Fruit fly (Drosophila melanogaster) whole organism, embryonic: ENCODE results near the gene hiro.

Experiments
- B-H1 ChIP-seq: fragments of 200-800 bp; sonication (Bioruptor generic); IDR thresholded peaks from 3 replicates; pipeline ENCODE4 v1.3.6; 2022; ENCODE audit warnings: missing biosample characterization, missing genetic modification characterization
- CG10209 ChIP-seq: fragments of 200-800 bp; sonication (Bioruptor generic); optimal IDR thresholded peaks from 3 replicates; lab custom pipeline; 2017; ENCODE audit warnings: missing biosample characterization, mild to moderate bottlenecking, missing genetic modification characterization, missing genetic modification reagents
- CG11723 ChIP-seq: fragments of 200-800 bp; sonication (Bioruptor generic); optimal IDR thresholded peaks from 2 replicates; lab custom pipeline; 2017; ENCODE audit warnings: missing biosample characterization, mild to moderate bottlenecking, missing genetic modification characterization
- CG12299 ChIP-seq: fragments of 200-800 bp; sonication (Bioruptor generic); optimal IDR thresholded peaks from 2 replicates; lab custom pipeline; 2018; ENCODE audit warnings: missing biosample characterization, mild to moderate bottlenecking, missing genetic modification characterization
- CG14050 ChIP-seq: fragments of 200-800 bp; sonication (Bioruptor generic); IDR thresholded peaks from 3 replicates; pipeline ENCODE4 v1.3.6; 2022; ENCODE audit warnings: missing biosample characterization, missing genetic modification characterization
- CG14441 ChIP-seq: fragments of 200-800 bp; sonication (Bioruptor generic); IDR thresholded peaks from 2 replicates; pipeline ENCODE4 v1.3.6; 2022; ENCODE audit warnings: missing biosample characterization, missing genetic modification characterization
- CG15696 ChIP-seq: fragments of 200-800 bp; sonication (Bioruptor generic); optimal IDR thresholded peaks from 2 replicates; lab custom pipeline; 2019; ENCODE audit warnings: missing biosample characterization, mild to moderate bottlenecking, missing genetic modification characterization, moderate library complexity
- CG17328 ChIP-seq: fragments of 200-800 bp; sonication (Bioruptor generic); IDR thresholded peaks from 2 replicates; pipeline ENCODE4 v1.3.6; 2022; ENCODE audit warnings: missing biosample characterization, missing genetic modification characterization
- CG17385 ChIP-seq: fragments of 200-800 bp; sonication (Bioruptor generic); optimal IDR thresholded peaks from 3 replicates; lab custom pipeline; 2018; ENCODE audit warnings: missing biosample characterization, mild to moderate bottlenecking, missing genetic modification characterization
- CG17829 ChIP-seq: fragments of 200-800 bp; optimal IDR thresholded peaks from 2 replicates; lab custom pipeline; 2019; ENCODE audit warnings: missing biosample characterization, mild to moderate bottlenecking, missing genetic modification characterization, moderate library complexity
- CG1792 ChIP-seq: fragments of 200-800 bp; sonication (Bioruptor generic); optimal IDR thresholded peaks from 2 replicates; lab custom pipeline; 2016; ENCODE audit warnings: missing biosample characterization, missing genetic modification characterization
- CG31388 ChIP-seq: fragments of 200-800 bp; sonication (Bioruptor generic); optimal IDR thresholded peaks from 2 replicates; lab custom pipeline; 2016; ENCODE audit warnings: missing biosample characterization, missing genetic modification characterization
- CG34376 ChIP-seq: fragments of 200-800 bp; sonication (Bioruptor generic); optimal IDR thresholded peaks from 2 replicates; lab custom pipeline; 2018; ENCODE audit warnings: missing biosample characterization, mild to moderate bottlenecking, missing genetic modification characterization
- CG4617 ChIP-seq: fragments of 200-800 bp; sonication (Bioruptor generic); optimal IDR thresholded peaks from 3 replicates; lab custom pipeline; 2016; ENCODE audit warnings: missing biosample characterization, missing genetic modification characterization, borderline replicate concordance
- CG5953 ChIP-seq: fragments of 200-800 bp; sonication (Bioruptor generic); IDR thresholded peaks from 2 replicates; pipeline ENCODE4 v1.3.6; 2022; ENCODE audit warnings: missing biosample characterization, missing genetic modification characterization
- CG6175 ChIP-seq: fragments of 200-800 bp; sonication (Bioruptor generic); IDR thresholded peaks from 3 replicates; pipeline ENCODE4 v1.3.6; 2022; ENCODE audit warnings: missing biosample characterization, missing genetic modification characterization
- CG7963 ChIP-seq: fragments of 200-800 bp; sonication (Bioruptor generic); IDR thresholded peaks from 3 replicates; pipeline ENCODE4 v1.3.6; 2022; ENCODE audit warnings: missing biosample characterization, missing genetic modification characterization; ENCODE audit not compliant: partially characterized antibody
- CG8281 ChIP-seq: fragments of 200-800 bp; sonication (Bioruptor generic); optimal IDR thresholded peaks from 2 replicates; lab custom pipeline; 2018; ENCODE audit warnings: missing biosample characterization, mild to moderate bottlenecking, missing genetic modification characterization, moderate library complexity
- CG9215 ChIP-seq: fragments of 200-800 bp; sonication (Bioruptor generic); IDR thresholded peaks from 2 replicates; pipeline ENCODE4 v1.3.6; 2022; ENCODE audit warnings: missing biosample characterization, missing genetic modification characterization
- CG9932 ChIP-seq: fragments of 200-800 bp; sonication (Bioruptor generic); IDR thresholded peaks from 2 replicates; pipeline ENCODE4 v1.3.6; 2022; ENCODE audit warnings: missing biosample characterization, missing genetic modification characterization
- Camta ChIP-seq: fragments of 200-800 bp; sonication (Bioruptor generic); optimal IDR thresholded peaks from 2 replicates; lab custom pipeline; 2016; ENCODE audit warnings: missing biosample characterization, missing genetic modification characterization
- CrebB ChIP-seq: fragments of 200-800 bp; sonication (Bioruptor generic); optimal IDR thresholded peaks from 3 replicates; lab custom pipeline; 2018; ENCODE audit warnings: missing biosample characterization, mild to moderate bottlenecking, missing genetic modification characterization
- E2f2 ChIP-seq: fragments of 200-800 bp; sonication (Bioruptor generic); IDR thresholded peaks from 2 replicates; pipeline ENCODE4 v1.3.6; 2022; ENCODE audit warnings: missing biosample characterization, missing genetic modification characterization
- Elba2 ChIP-seq: fragments of 200-800 bp; sonication (Bioruptor generic); optimal IDR thresholded peaks from 3 replicates; lab custom pipeline; 2016; ENCODE audit warnings: missing biosample characterization, missing genetic modification characterization
- Fer2 ChIP-seq: fragments of 200-800 bp; sonication (Bioruptor generic); optimal IDR thresholded peaks from 2 replicates; lab custom pipeline; 2018; ENCODE audit warnings: missing biosample characterization, mild to moderate bottlenecking, missing genetic modification characterization, moderate library complexity
- Hmr ChIP-seq: fragments of 200-800 bp; sonication (Bioruptor generic); optimal IDR thresholded peaks from 3 replicates; lab custom pipeline; 2017; ENCODE audit warnings: mild to moderate bottlenecking, missing biosample characterization, missing genetic modification reagents, missing genetic modification characterization
- Hsf ChIP-seq: fragments of 200-800 bp; sonication (Bioruptor generic); optimal IDR thresholded peaks from 3 replicates; lab custom pipeline; 2016; ENCODE audit warnings: missing biosample characterization, missing genetic modification characterization
- Jarid2 ChIP-seq: fragments of 200-800 bp; sonication (Bioruptor generic); optimal IDR thresholded peaks from 3 replicates; lab custom pipeline; 2017; ENCODE audit warnings: mild to moderate bottlenecking, missing biosample characterization, missing genetic modification reagents, missing genetic modification characterization
- Mrtf ChIP-seq: fragments of 200-800 bp; sonication (Bioruptor generic); IDR thresholded peaks from 3 replicates; pipeline ENCODE4 v1.3.6; 2022; ENCODE audit warnings: missing biosample characterization, missing genetic modification characterization
- Myb ChIP-seq: fragments of 200-800 bp; sonication (Bioruptor generic); optimal IDR thresholded peaks from 2 replicates; lab custom pipeline; 2016; ENCODE audit warnings: missing biosample characterization, missing genetic modification characterization
- NK7.1 ChIP-seq: fragments of 200-800 bp; sonication (Bioruptor generic); optimal IDR thresholded peaks from 3 replicates; lab custom pipeline; 2016; ENCODE audit warnings: missing biosample characterization, missing genetic modification characterization
- Nf-YB ChIP-seq: fragments of 200-800 bp; sonication (Bioruptor generic); optimal IDR thresholded peaks from 3 replicates; lab custom pipeline; 2019; ENCODE audit warnings: missing biosample characterization, mild to moderate bottlenecking, missing genetic modification characterization, moderate library complexity
- Spps ChIP-seq: fragments of 200-800 bp; sonication (Bioruptor generic); optimal IDR thresholded peaks from 2 replicates; lab custom pipeline; 2018; ENCODE audit warnings: missing biosample characterization, mild to moderate bottlenecking, missing genetic modification characterization
- Trl ChIP-seq, 3 experiments: fragments of >200 bp in 2 of 3; fragments of 200-800 bp in 1 of 3; sonication (Bioruptor generic) in 1 of 3; optimal IDR thresholded peaks; 2 replicates in 1 of 3; 3 replicates in 2 of 3; lab custom pipeline; 2016 to 2017; ENCODE audit warnings: missing biosample characterization in 1 of 3, missing genetic modification characterization in 1 of 3
- Xbp1 ChIP-seq: fragments of 200-800 bp; sonication (Bioruptor generic); optimal IDR thresholded peaks from 3 replicates; lab custom pipeline; 2016; ENCODE audit warnings: missing biosample characterization, mild to moderate bottlenecking, missing genetic modification characterization
- chm ChIP-seq: fragments of 200-800 bp; sonication (Bioruptor generic); IDR thresholded peaks from 2 replicates; pipeline ENCODE4 v1.3.6; 2022; ENCODE audit warnings: missing biosample characterization, missing genetic modification characterization
- chn ChIP-seq: fragments of 200-800 bp; sonication (Bioruptor generic); optimal IDR thresholded peaks from 2 replicates; lab custom pipeline; 2016; ENCODE audit warnings: missing biosample characterization, missing genetic modification characterization
- disco-r ChIP-seq: fragments of 200-800 bp; sonication (Bioruptor generic); optimal IDR thresholded peaks from 2 replicates; lab custom pipeline; 2016; ENCODE audit warnings: missing biosample characterization, missing genetic modification characterization
- dm ChIP-seq: fragments of 200-800 bp; sonication (Bioruptor generic); optimal IDR thresholded peaks from 3 replicates; lab custom pipeline; 2016; ENCODE audit warnings: missing biosample characterization, missing genetic modification characterization
- dmrt99B ChIP-seq: fragments of 200-800 bp; sonication (Bioruptor generic); optimal IDR thresholded peaks from 2 replicates; lab custom pipeline; 2018; ENCODE audit warnings: missing biosample characterization, mild to moderate bottlenecking, missing genetic modification characterization, moderate library complexity
- fd64A ChIP-seq: fragments of 200-800 bp; sonication (Bioruptor generic); optimal IDR thresholded peaks from 3 replicates; lab custom pipeline; 2018; ENCODE audit warnings: missing biosample characterization, mild to moderate bottlenecking, missing genetic modification characterization
- gcm2 ChIP-seq: fragments of 200-800 bp; sonication (Bioruptor generic); optimal IDR thresholded peaks from 2 replicates; lab custom pipeline; 2016; ENCODE audit warnings: missing biosample characterization, missing genetic modification characterization
- lab ChIP-seq: fragments of 200-800 bp; sonication (Bioruptor generic); optimal IDR thresholded peaks from 3 replicates; lab custom pipeline; 2017; ENCODE audit warnings: missing biosample characterization, missing genetic modification characterization, mild to moderate bottlenecking, moderate library complexity, missing genetic modification reagents
- otp ChIP-seq: fragments of 200-800 bp; sonication (Bioruptor generic); IDR thresholded peaks from 3 replicates; pipeline ENCODE4, ENCODE4 v1.3.6; 2022; ENCODE audit warnings: missing biosample characterization, missing genetic modification characterization
- psq ChIP-seq: fragments of 200-800 bp; sonication (Bioruptor generic); optimal IDR thresholded peaks from 2 replicates; lab custom pipeline; 2017; ENCODE audit warnings: missing biosample characterization, missing genetic modification characterization
- rib ChIP-seq: fragments of 200-800 bp; sonication (Bioruptor generic); IDR thresholded peaks from 2 replicates; pipeline ENCODE4 v1.3.6; 2022; ENCODE audit warnings: missing biosample characterization, missing genetic modification characterization
- sc ChIP-seq, 3 experiments: fragments of >200 bp in 2 of 3; fragments of 200-800 bp in 1 of 3; sonication (Bioruptor generic) in 1 of 3; optimal IDR thresholded peaks; 2 replicates in 2 of 3; 3 replicates in 1 of 3; lab custom pipeline; 2017; ENCODE audit warnings: mild to moderate bottlenecking in 1 of 3, missing biosample characterization in 1 of 3, missing genetic modification characterization in 1 of 3, missing genetic modification reagents in 1 of 3
- sima ChIP-seq: fragments of 200-800 bp; sonication (Bioruptor generic); optimal IDR thresholded peaks from 2 replicates; lab custom pipeline; 2016; ENCODE audit warnings: missing biosample characterization, missing genetic modification characterization
- stc ChIP-seq: fragments of 200-800 bp; sonication (Bioruptor generic); IDR thresholded peaks from 2 replicates; pipeline ENCODE4 v1.3.6; 2022; ENCODE audit warnings: missing biosample characterization, missing genetic modification characterization
- unc-4 ChIP-seq: fragments of 200-800 bp; sonication (Bioruptor generic); IDR thresholded peaks from 2 replicates; pipeline ENCODE4 v1.3.6; 2022; ENCODE audit warnings: missing biosample characterization, missing genetic modification characterization; ENCODE audit not compliant: partially characterized antibody

Gene hiro

DNA sequence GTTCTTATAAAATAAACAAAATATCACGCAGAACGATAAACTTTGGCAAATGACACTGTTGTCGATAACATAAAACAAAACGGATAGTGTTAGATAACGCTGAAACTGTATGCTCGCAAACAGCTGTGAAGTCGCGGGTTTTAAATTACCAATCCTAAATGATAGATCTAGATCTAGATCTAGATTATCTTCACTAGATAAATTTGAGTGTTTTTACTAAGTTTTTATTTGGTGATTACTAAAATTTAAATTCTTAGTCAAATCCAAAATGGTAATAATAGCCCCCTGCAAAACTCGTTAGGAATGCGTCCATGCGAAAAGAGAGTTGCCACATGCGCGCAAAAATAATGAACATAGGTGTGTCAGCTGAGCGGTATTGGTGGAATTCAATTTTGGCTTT is 33.7 kb downstream of the hiro start, which contains the start of the genes MED30 and Rev1 (continued):
- TF ChIP-seq sc (optimal IDR thresholded peaks at IDR 0.05; lab: Kevin White, UChicago) (no peak), sc (GFP tag; optimal IDR thresholded peaks at IDR 0.05; lab: Kevin White, UChicago) (peak; percentile 53), Camta (GFP tag; lab: Kevin White, UChicago) (peak; percentile 95), Hmr (GFP tag; lab: Kevin White, UChicago) (peak; percentile 96), B-H1 (GFP tag; lab: Robert Waterston, UW) (peak; percentile 85), CG31388 (GFP tag; lab: Kevin White, UChicago) (peak; percentile 85), CG12299 (peak; percentile 91), chm (GFP tag; lab: Robert Waterston, UW) (peak; percentile 85), rib (GFP tag; lab: Robert Waterston, UW) (peak; percentile 86), Spps (tag; lab: Kevin White, UChicago) (peak; percentile 70), CG17385 (GFP tag; lab: Kevin White, UChicago) (peak; percentile 88), CG4617 (GFP tag; lab: Kevin White, UChicago) (peak; percentile 97), Trl (optimal IDR thresholded peaks at IDR 0.05; lab: Kevin White, UChicago) (no peak), Trl (GFP tag; optimal IDR thresholded peaks at IDR 0.05; lab: Kevin White, UChicago) (peak; percentile 98), CG34376 (GFP tag; lab: Kevin White, UChicago) (peak; percentile 91), CG9932 (GFP tag; lab: Robert Waterston, UW) (peak; percentile 97), psq (GFP tag; lab: Kevin White, UChicago) (peak; percentile 82), otp (GFP tag; lab: Robert Waterston, UW) (peak; percentile 88), stc (GFP tag; lab: Robert Waterston, UW) (peak; percentile 83), sima (peak; percentile 71), disco-r (GFP tag; lab: Kevin White, UChicago) (peak; percentile 86), CG7963 (GFP tag; lab: Robert Waterston, UW) (no peak), Jarid2 (GFP tag; lab: Kevin White, UChicago) (peak; percentile 59), dm (peak; percentile 93), lab (GFP tag; lab: Kevin White, UChicago) (peak; percentile 97), chn (GFP tag; lab: Kevin White, UChicago) (peak; percentile 96), CG6175 (GFP tag; lab: Robert Waterston, UW) (peak; percentile 78; the same call in 2 of the 3 replicates), CG8281 (tag; lab: Kevin White, UChicago) (peak; percentile 71), Elba2 (GFP tag; lab: Kevin White, UChicago) (peak; percentile 43), Fer2 (tag; lab: Kevin White, UChicago) (peak; percentile 94), CG17829 (tag; lab: Kevin White, UChicago) (peak; percentile 91), CG11723 (GFP tag; lab: Kevin White, UChicago) (peak; percentile 88), Myb (GFP tag; lab: Kevin White, UChicago) (peak; percentile 88), CG10209 (GFP tag; lab: Kevin White, UChicago) (peak; percentile 92), Mrtf (GFP tag; lab: Robert Waterston, UW) (peak; percentile 87), CG17328 (GFP tag; lab: Robert Waterston, UW) (peak; percentile 91), CG15696 (tag; lab: Kevin White, UChicago) (peak; percentile 84), CrebB (tag; lab: Kevin White, UChicago) (peak; percentile 91), dmrt99B (tag; lab: Kevin White, UChicago) (peak; percentile 90), unc-4 (GFP tag; lab: Robert Waterston, UW) (peak; percentile 60), CG5953 (GFP tag; lab: Robert Waterston, UW) (peak; percentile 79), Xbp1 (peak; percentile 97), fd64A (GFP tag; lab: Kevin White, UChicago) (peak; percentile 65), Nf-YB (peak; percentile 77), CG14441 (GFP tag; lab: Robert Waterston, UW) (peak; percentile 91), Hsf (peak; percentile 97), gcm2 (GFP tag; lab: Kevin White, UChicago) (peak; percentile 88), NK7.1 (GFP tag; lab: Kevin White, UChicago) (peak; percentile 92), CG14050 (GFP tag; lab: Robert Waterston, UW) (peak; percentile 81), CG9215 (peak; percentile 86), E2f2 (peak; percentile 87), CG1792 (GFP tag; lab: Kevin White, UChicago) (peak; percentile 93)
